Fruit fly (Drosophila melanogaster) whole organism, embryonic: ENCODE data around the gene HipHop.

ENCODE experiments used
- Abd-B ChIP-seq: fragments of 200-800 bp; sonication (Bioruptor generic); optimal IDR thresholded peaks from 2 replicates; lab custom pipeline; 2018; ENCODE audit warnings: missing biosample characterization, mild to moderate bottlenecking, missing genetic modification characterization, moderate library complexity
- CG13424 ChIP-seq: fragments of 200-800 bp; sonication (Bioruptor generic); optimal IDR thresholded peaks from 2 replicates; lab custom pipeline; 2019; ENCODE audit warnings: missing biosample characterization, mild to moderate bottlenecking, missing genetic modification characterization, moderate library complexity
- CG14441 ChIP-seq: fragments of 200-800 bp; sonication (Bioruptor generic); IDR thresholded peaks from 2 replicates; pipeline ENCODE4 v1.3.6; 2022; ENCODE audit warnings: missing biosample characterization, missing genetic modification characterization
- CG1602 ChIP-seq: fragments of 200-800 bp; sonication (Bioruptor generic); optimal IDR thresholded peaks from 3 replicates; lab custom pipeline; 2016; ENCODE audit warnings: missing biosample characterization, missing genetic modification characterization
- CG17361 ChIP-seq: fragments of 200-800 bp; sonication (Bioruptor generic); IDR thresholded peaks from 3 replicates; pipeline ENCODE4 v1.3.6; 2022; ENCODE audit warnings: missing biosample characterization, missing genetic modification characterization
- CG17385 ChIP-seq: fragments of 200-800 bp; sonication (Bioruptor generic); optimal IDR thresholded peaks from 3 replicates; lab custom pipeline; 2018; ENCODE audit warnings: missing biosample characterization, mild to moderate bottlenecking, missing genetic modification characterization
- CG2678 ChIP-seq: fragments of 200-800 bp; sonication (Bioruptor generic); optimal IDR thresholded peaks from 3 replicates; lab custom pipeline; 2019; ENCODE audit warnings: missing biosample characterization, mild to moderate bottlenecking, missing genetic modification characterization, moderate library complexity
- CG2712 ChIP-seq: fragments of 200-800 bp; optimal IDR thresholded peaks from 3 replicates; lab custom pipeline; 2019; ENCODE audit warnings: missing biosample characterization, mild to moderate bottlenecking, missing genetic modification characterization, moderate library complexity
- CG2875 ChIP-seq: fragments of 200-800 bp; sonication (Bioruptor generic); optimal IDR thresholded peaks from 2 replicates; lab custom pipeline; 2017; ENCODE audit warnings: missing biosample characterization, mild to moderate bottlenecking, missing genetic modification characterization, missing genetic modification reagents
- CG30403 ChIP-seq: fragments of 200-800 bp; sonication (Bioruptor generic); optimal IDR thresholded peaks from 3 replicates; lab custom pipeline; 2016; ENCODE audit warnings: missing biosample characterization, missing genetic modification characterization
- CG3407 ChIP-seq: fragments of 200-800 bp; sonication (Bioruptor generic); optimal IDR thresholded peaks from 2 replicates; lab custom pipeline; 2018; ENCODE audit warnings: missing biosample characterization, mild to moderate bottlenecking, missing genetic modification characterization
- CG4424 ChIP-seq: fragments of 200-800 bp; sonication (Bioruptor generic); optimal IDR thresholded peaks from 3 replicates; lab custom pipeline; 2016; ENCODE audit warnings: missing biosample characterization, missing genetic modification characterization
- CG6689 ChIP-seq: fragments of 200-800 bp; sonication (Bioruptor generic); IDR thresholded peaks from 2 replicates; pipeline ENCODE4 v1.3.6; 2022; ENCODE audit warnings: missing biosample characterization, missing genetic modification characterization
- CG7839 ChIP-seq: fragments of 200-800 bp; sonication (Bioruptor generic); optimal IDR thresholded peaks from 3 replicates; lab custom pipeline; 2018; ENCODE audit warnings: missing biosample characterization, mild to moderate bottlenecking, missing genetic modification characterization, moderate library complexity
- CG8281 ChIP-seq: fragments of 200-800 bp; sonication (Bioruptor generic); optimal IDR thresholded peaks from 2 replicates; lab custom pipeline; 2018; ENCODE audit warnings: missing biosample characterization, mild to moderate bottlenecking, missing genetic modification characterization, moderate library complexity
- CG8388 ChIP-seq: fragments of 200-800 bp; sonication (Bioruptor generic); optimal IDR thresholded peaks from 2 replicates; lab custom pipeline; 2019; ENCODE audit warnings: missing biosample characterization, mild to moderate bottlenecking, missing genetic modification characterization, moderate library complexity
- CG9437 ChIP-seq: fragments of 200-800 bp; sonication (Bioruptor generic); optimal IDR thresholded peaks from 2 replicates; lab custom pipeline; 2018; ENCODE audit warnings: missing biosample characterization, mild to moderate bottlenecking, missing genetic modification characterization
- CG9727 ChIP-seq: fragments of 200-800 bp; sonication (Bioruptor generic); optimal IDR thresholded peaks from 3 replicates; lab custom pipeline; 2017; ENCODE audit warnings: missing biosample characterization, mild to moderate bottlenecking, missing genetic modification characterization
- CG9817 ChIP-seq: fragments of 200-800 bp; sonication (Bioruptor generic); optimal IDR thresholded peaks from 2 replicates; lab custom pipeline; 2018; ENCODE audit warnings: missing biosample characterization, mild to moderate bottlenecking, missing genetic modification characterization, moderate library complexity
- D19A ChIP-seq: fragments of 200-800 bp; optimal IDR thresholded peaks from 3 replicates; lab custom pipeline; 2019; ENCODE audit warnings: missing biosample characterization, mild to moderate bottlenecking, missing genetic modification characterization, moderate library complexity
- Dll ChIP-seq: fragments of 200-800 bp; sonication (Bioruptor generic); IDR thresholded peaks from 4 replicates; pipeline ENCODE4 v1.3.6; 2022; ENCODE audit warnings: missing biosample characterization, missing genetic modification characterization; ENCODE audit not compliant: partially characterized antibody
- E2f1 ChIP-seq: fragments of 200-800 bp; sonication (Bioruptor generic); IDR thresholded peaks from 2 replicates; pipeline ENCODE4 v1.3.6; 2022; ENCODE audit warnings: missing biosample characterization, missing genetic modification characterization
- Eip74EF ChIP-seq, 2 experiments: fragments of 200-800 bp in 1 of 2; fragments of >200 bp in 1 of 2; sonication (Bioruptor generic) in 1 of 2; optimal IDR thresholded peaks; 2 replicates each; lab custom pipeline; 2017 to 2019; ENCODE audit warnings: missing biosample characterization in 2 of 2, missing genetic modification characterization in 2 of 2, mild to moderate bottlenecking in 1 of 2, moderate library complexity in 1 of 2
- Hmr ChIP-seq: fragments of 200-800 bp; sonication (Bioruptor generic); optimal IDR thresholded peaks from 3 replicates; lab custom pipeline; 2017; ENCODE audit warnings: mild to moderate bottlenecking, missing biosample characterization, missing genetic modification reagents, missing genetic modification characterization
- Meics ChIP-seq: fragments of 200-800 bp; sonication (Bioruptor generic); optimal IDR thresholded peaks from 2 replicates; lab custom pipeline; 2017; ENCODE audit warnings: missing biosample characterization, mild to moderate bottlenecking, missing genetic modification characterization
- Oli ChIP-seq: fragments of 200-800 bp; sonication (Bioruptor generic); optimal IDR thresholded peaks from 2 replicates; lab custom pipeline; 2018; ENCODE audit warnings: missing biosample characterization, mild to moderate bottlenecking, missing genetic modification characterization, moderate library complexity
- Poxn ChIP-seq: fragments of 200-800 bp; sonication (Bioruptor generic); IDR thresholded peaks from 2 replicates; pipeline ENCODE4 v1.3.6; 2022; ENCODE audit warnings: missing biosample characterization, missing genetic modification characterization
- aop ChIP-seq: fragments of 200-800 bp; sonication (Bioruptor generic); IDR thresholded peaks from 2 replicates; pipeline ENCODE4 v1.3.6; 2022; ENCODE audit warnings: missing biosample characterization, missing genetic modification characterization
- ara ChIP-seq: fragments of 200-800 bp; sonication (Bioruptor generic); IDR thresholded peaks from 2 replicates; pipeline ENCODE4 v1.3.6; 2022; ENCODE audit warnings: missing biosample characterization, missing genetic modification characterization
- crol ChIP-seq: fragments of 200-800 bp; sonication (Bioruptor generic); IDR thresholded peaks from 2 replicates; pipeline ENCODE4 v1.3.6; 2022; ENCODE audit warnings: missing biosample characterization, missing genetic modification characterization
- ewg ChIP-seq: fragments of 200-800 bp; sonication (Bioruptor generic); optimal IDR thresholded peaks from 3 replicates; lab custom pipeline; 2017; ENCODE audit warnings: mild to moderate bottlenecking, missing biosample characterization, missing genetic modification reagents, missing genetic modification characterization
- fd96Cb ChIP-seq: fragments of 200-800 bp; sonication (Bioruptor generic); optimal IDR thresholded peaks from 2 replicates; lab custom pipeline; 2018; ENCODE audit warnings: missing biosample characterization, mild to moderate bottlenecking, missing genetic modification characterization, moderate library complexity
- gem ChIP-seq: fragments of 200-800 bp; sonication (Bioruptor generic); optimal IDR thresholded peaks from 2 replicates; lab custom pipeline; 2019; ENCODE audit warnings: missing biosample characterization, mild to moderate bottlenecking, missing genetic modification characterization, moderate library complexity
- grau ChIP-seq: fragments of 200-800 bp; optimal IDR thresholded peaks from 3 replicates; lab custom pipeline; 2019; ENCODE audit warnings: missing biosample characterization, mild to moderate bottlenecking, missing genetic modification characterization, moderate library complexity
- jigr1 ChIP-seq: fragments of 200-800 bp; sonication (Bioruptor generic); IDR thresholded peaks from 3 replicates; pipeline ENCODE4 v1.3.6; 2022; ENCODE audit warnings: missing biosample characterization, missing genetic modification characterization
- lola ChIP-seq, 3 experiments: fragments of >200 bp in 2 of 3; fragments of 200-800 bp in 1 of 3; sonication (Bioruptor generic) in 1 of 3; optimal IDR thresholded peaks; 2 replicates each; lab custom pipeline; 2017 to 2019; ENCODE audit warnings: missing biosample characterization in 3 of 3, missing genetic modification characterization in 3 of 3, mild to moderate bottlenecking in 1 of 3, moderate library complexity in 1 of 3
- luna ChIP-seq: fragments of 200-800 bp; sonication (Bioruptor generic); optimal IDR thresholded peaks from 2 replicates; lab custom pipeline; 2016; ENCODE audit warnings: missing biosample characterization, missing genetic modification characterization
- nau ChIP-seq: fragments of 200-800 bp; sonication (Bioruptor generic); optimal IDR thresholded peaks from 3 replicates; lab custom pipeline; 2017; ENCODE audit warnings: missing biosample characterization, mild to moderate bottlenecking, missing genetic modification characterization, missing genetic modification reagents
- nerfin-2 ChIP-seq: fragments of 200-800 bp; sonication (Bioruptor generic); IDR thresholded peaks from 2 replicates; pipeline ENCODE4 v1.3.6; 2022; ENCODE audit warnings: missing biosample characterization, missing genetic modification characterization; ENCODE audit not compliant: partially characterized antibody
- nom ChIP-seq: fragments of 200-800 bp; sonication (Bioruptor generic); optimal IDR thresholded peaks from 2 replicates; lab custom pipeline; 2017; ENCODE audit warnings: missing biosample characterization, missing genetic modification characterization, mild to moderate bottlenecking, moderate library complexity, missing genetic modification reagents
- psq ChIP-seq: fragments of 200-800 bp; sonication (Bioruptor generic); optimal IDR thresholded peaks from 2 replicates; lab custom pipeline; 2017; ENCODE audit warnings: missing biosample characterization, missing genetic modification characterization
- ranshi ChIP-seq: fragments of 200-800 bp; sonication (Bioruptor generic); IDR thresholded peaks from 2 replicates; pipeline ENCODE4 v1.3.6; 2022; ENCODE audit warnings: missing biosample characterization, missing genetic modification characterization
- shn ChIP-seq: fragments of 200-800 bp; sonication (Bioruptor generic); optimal IDR thresholded peaks from 3 replicates; lab custom pipeline; 2016; ENCODE audit warnings: missing biosample characterization, missing genetic modification characterization
- sim ChIP-seq: fragments of 200-800 bp; sonication (Bioruptor generic); IDR thresholded peaks from 2 replicates; pipeline ENCODE4 v1.3.6; 2022; ENCODE audit warnings: missing biosample characterization, missing genetic modification characterization
- sr ChIP-seq: fragments of 200-800 bp; sonication (Bioruptor generic); IDR thresholded peaks from 3 replicates; pipeline ENCODE4 v1.3.6; 2022; ENCODE audit warnings: missing biosample characterization, missing genetic modification characterization
- trh ChIP-seq: fragments of 200-800 bp; sonication (Bioruptor generic); optimal IDR thresholded peaks from 2 replicates; lab custom pipeline; 2016; ENCODE audit warnings: missing biosample characterization, missing genetic modification characterization
- wdn ChIP-seq: fragments of 200-800 bp; sonication (Bioruptor generic); IDR thresholded peaks from 2 replicates; pipeline ENCODE4 v1.3.6; 2022; ENCODE audit warnings: missing biosample characterization, missing genetic modification characterization
- zf30C ChIP-seq: fragments of 200-800 bp; sonication (Bioruptor generic); optimal IDR thresholded peaks from 3 replicates; lab custom pipeline; 2018; ENCODE audit warnings: missing biosample characterization, mild to moderate bottlenecking, missing genetic modification characterization

HipHop gene

dm6 chr3L:18795056-18795841, 25.7 kb upstream of the HipHop start (continued):
- TF ChIP-seq Eip74EF (GFP tag; optimal IDR thresholded peaks at IDR 0.05; lab: Kevin White, UChicago) (peak in 1 of 2 experiments; percentile 56), Oli (tag; lab: Kevin White, UChicago) (peak; percentile 67), crol (GFP tag; lab: Robert Waterston, UW) (peak; percentile 72), CG8281 (tag; lab: Kevin White, UChicago) (no peak), nau (GFP tag; lab: Kevin White, UChicago) (peak; percentile 12), ranshi (no peak), CG9727 (GFP tag; lab: Kevin White, UChicago) (peak; percentile 37), aop (GFP tag; lab: Robert Waterston, UW) (no peak), jigr1 (no peak), wdn (no peak), zf30C (GFP tag; lab: Kevin White, UChicago) (peak; percentile 38), CG14441 (GFP tag; lab: Robert Waterston, UW) (peak; percentile 33; the same call in 1 of the 2 replicates), Meics (GFP tag; lab: Kevin White, UChicago) (no peak), CG9817 (no peak), CG3407 (peak; percentile 10), CG2712 (peak; percentile 54), nom (GFP tag; lab: Kevin White, UChicago) (no peak), CG9437 (peak; percentile 14), CG13424 (tag; lab: Kevin White, UChicago) (peak; percentile 50), sr (GFP tag; lab: Robert Waterston, UW) (no peak), lola (GFP tag; optimal IDR thresholded peaks at IDR 0.05; lab: Kevin White, UChicago) (peak in 1 of 3 experiments; percentile 11), D19A (tag; lab: Kevin White, UChicago) (peak; percentile 18), ara (GFP tag; lab: Robert Waterston, UW) (no peak), nerfin-2 (GFP tag; lab: Robert Waterston, UW) (no peak), psq (no peak), shn (no peak), luna (GFP tag; lab: Kevin White, UChicago) (no peak), Abd-B (GFP tag; lab: Kevin White, UChicago) (peak; percentile 8), CG7839 (tag; lab: Kevin White, UChicago) (peak; percentile 50), grau (tag; lab: Kevin White, UChicago) (peak; percentile 18), CG8388 (GFP tag; lab: Kevin White, UChicago) (peak; percentile 29), ewg (GFP tag; lab: Kevin White, UChicago) (peak; percentile 13), sim (GFP tag; lab: Robert Waterston, UW) (no peak), fd96Cb (tag; lab: Kevin White, UChicago) (peak; percentile 45), CG17385 (GFP tag; lab: Kevin White, UChicago) (peak; percentile 46), trh (no peak), CG4424 (GFP tag; lab: Kevin White, UChicago) (peak; percentile 15), Poxn (GFP tag; lab: Robert Waterston, UW) (no peak), E2f1 (GFP tag; lab: Robert Waterston, UW) (no peak), Dll (GFP tag; lab: Robert Waterston, UW) (no peak), CG2678 (tag; lab: Kevin White, UChicago) (peak; percentile 58), CG6689 (GFP tag; lab: Robert Waterston, UW) (peak; percentile 13; the same call in 1 of the 2 replicates), gem (peak; percentile 59), CG2875 (GFP tag; lab: Kevin White, UChicago) (peak; percentile 19), CG17361 (GFP tag; lab: Robert Waterston, UW) (peak; percentile 74), CG1602 (peak; percentile 4), Hmr (no peak), CG30403 (peak; percentile 33)
